Worm (Caenorhabditis elegans): ENCODE results near the gene T04C9.2.

DNA sequence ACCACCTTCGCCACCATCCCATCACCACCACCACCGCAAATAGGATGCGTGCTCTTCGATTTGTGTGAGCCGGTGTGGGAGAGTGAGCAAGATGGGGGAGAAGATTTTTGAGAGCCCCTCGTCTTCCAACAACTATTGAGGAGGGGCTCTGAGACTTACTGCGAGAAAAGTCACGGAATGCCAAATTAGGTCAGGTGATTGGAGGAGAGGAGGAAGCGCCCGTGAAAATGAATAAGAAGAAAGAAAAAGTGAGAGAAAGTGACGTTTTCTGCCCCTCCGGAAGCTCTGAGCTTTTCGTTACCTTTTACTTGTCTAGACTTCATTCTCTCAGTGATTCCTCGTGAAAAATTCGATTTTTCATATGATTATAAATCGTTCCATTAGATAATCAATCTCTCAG is 7.0 kb downstream of the T04C9.2 start:
- TF ChIP-seq ama-1 (optimal IDR thresholded peaks at IDR 0.05) (no peak), fkh-10 (GFP tag; optimal IDR thresholded peaks at IDR 0.05) (no peak), elt-3 (tag; optimal IDR thresholded peaks at IDR 0.05) (no peak), elt-2 (tag; optimal IDR thresholded peaks at IDR 0.05) (no peak), elt-1 (tag; optimal IDR thresholded peaks at IDR 0.05) (no peak), nhr-43 (tag; optimal IDR thresholded peaks at IDR 0.05; ENCODE audit: poor library complexity, severe bottlenecking) (no peak), snpc-4 (tag; optimal IDR thresholded peaks at IDR 0.05) (no peak), ZK546.5 (tag; optimal IDR thresholded peaks at IDR 0.05) (no peak), nfya-1 (tag; optimal IDR thresholded peaks at IDR 0.05; ENCODE audit: insufficient read depth) (no peak), egl-27 (tag; optimal IDR thresholded peaks at IDR 0.05) (no peak), aly-2 (tag; optimal IDR thresholded peaks at IDR 0.05) (no peak), nhr-76 (tag; optimal IDR thresholded peaks at IDR 0.05) (no peak), R02D3.7 (tag; optimal IDR thresholded peaks at IDR 0.05) (no peak), lin-15B (tag; optimal IDR thresholded peaks at IDR 0.05) (no peak)

All from whole organism, L3 larva.